Worm (Caenorhabditis elegans) whole organism, midembryonic: ENCODE data around the gene fem-1.

Experiments
- T22C8.4 ChIP-seq: fragments of 200-800 bp; sonication (Bioruptor generic); IDR thresholded peaks from 2 replicates; pipeline ENCODE4 v1.3.6; 2022; ENCODE audit warnings: missing genetic modification characterization, missing compliant biosample characterization
- cog-1 ChIP-seq: sonication (generic microtip); optimal IDR thresholded peaks from 2 replicates; lab custom pipeline; 2016; ENCODE audit warnings: missing genetic modification characterization, missing compliant biosample characterization
- klf-2 ChIP-seq: fragments of 200-800 bp; sonication (Bioruptor generic); conservative IDR thresholded peaks from 2 replicates; pipeline ENCODE4 v1.3.6; 2022; ENCODE audit warnings: missing genetic modification reagents, missing genetic modification characterization, missing compliant biosample characterization
- tab-1 ChIP-seq: fragments of 200-800 bp; sonication (Bioruptor generic); IDR thresholded peaks from 2 replicates; pipeline ENCODE4 v1.3.6; 2022; ENCODE audit warnings: missing genetic modification characterization, missing compliant biosample characterization
- ztf-29 ChIP-seq: fragments of 200-800 bp; sonication (Bioruptor generic); IDR thresholded peaks from 2 replicates; pipeline ENCODE4 v1.3.6; 2022; ENCODE audit warnings: missing genetic modification reagents, missing genetic modification characterization, missing compliant biosample characterization

- TF ChIP-seq cog-1, result no peak
- no peak for TF ChIP-seq T22C8.4 (GFP tag; lab: Robert Waterston, UW)
- no peak for TF ChIP-seq klf-2 (GFP tag; lab: Robert Waterston, UW)
- TF ChIP-seq ztf-29, result no peak
- TF ChIP-seq tab-1, result no peak
These were observed 23.0 kb downstream of the fem-1 start for ce11 chrIV:5514789-5515188.
